Fruit fly (Drosophila melanogaster) whole organism: ENCODE data around the gene Ilp6.

Experiments used
- CG8478 ChIP-seq: fragments of >200 bp; optimal IDR thresholded peaks from 2 replicates; lab custom pipeline; 2018; ENCODE audit warnings: inconsistent platforms
- Dll ChIP-seq: fragments of >200 bp; optimal IDR thresholded peaks from 2 replicates; lab custom pipeline; 2017
- EcR ChIP-seq, 2 experiments: fragments of >200 bp; optimal IDR thresholded peaks; 2 replicates each; lab custom pipeline; 2017; ENCODE audit warnings: missing biosample characterization in 2 of 2, missing genetic modification characterization in 2 of 2, missing genetic modification reagents in 2 of 2
- pan ChIP-seq: fragments of >200 bp; optimal IDR thresholded peaks from 2 replicates; lab custom pipeline; 2017
- psq ChIP-seq: fragments of >200 bp; optimal IDR thresholded peaks from 2 replicates; lab custom pipeline; 2017
- usp ChIP-seq: fragments of >200 bp; optimal IDR thresholded peaks from 2 replicates; lab custom pipeline; 2017; ENCODE audit warnings: missing biosample characterization, missing genetic modification characterization, mixed read lengths

DNA sequence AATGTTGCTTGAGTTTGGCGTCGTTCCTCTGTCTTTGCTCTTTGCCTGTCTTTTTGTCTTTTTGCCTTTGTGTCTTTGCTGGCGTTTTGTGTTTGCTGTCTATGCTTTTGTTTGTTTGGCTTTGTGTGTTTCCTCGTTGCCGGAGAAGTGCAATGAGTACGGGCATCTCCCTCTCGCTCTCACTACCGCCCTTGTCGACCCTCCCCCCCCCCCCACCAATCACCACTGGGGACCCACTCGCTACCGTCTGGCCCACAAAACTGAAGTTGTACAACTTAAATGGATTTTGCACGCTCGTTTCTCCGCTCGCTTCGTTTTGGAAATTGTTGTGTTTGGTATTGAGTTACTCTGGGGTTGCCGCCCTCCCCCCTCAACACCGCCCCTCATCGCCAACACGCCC, 27.7 kb downstream of the Ilp6 start:
- TF ChIP-seq psq (lab: Kevin White, UChicago) = no peak
- no peak for TF ChIP-seq pan (lab: Kevin White, UChicago)
- no peak for TF ChIP-seq Dll (lab: Kevin White, UChicago)
- TF ChIP-seq CG8478 = no peak
- no peak for TF ChIP-seq usp
- TF ChIP-seq EcR (GFP tag; optimal IDR thresholded peaks at IDR 0.05; lab: Kevin White, UChicago) = no peak
